Worm (Caenorhabditis elegans) whole organism, young adult: ENCODE results near the gene F26G1.3.

Experiments used
- F22D6.2 ChIP-seq: sonication (generic microtip); optimal IDR thresholded peaks from 2 replicates; lab custom pipeline; 2016; ENCODE audit warnings: mild to moderate bottlenecking, missing genetic modification characterization, missing compliant biosample characterization
- F52B5.7 ChIP-seq: sonication (generic microtip); optimal IDR thresholded peaks from 2 replicates; lab custom pipeline; 2016; ENCODE audit warnings: mild to moderate bottlenecking, missing genetic modification characterization, missing compliant biosample characterization
- ets-4 ChIP-seq: fragments of 200-800 bp; sonication (Bioruptor generic); optimal IDR thresholded peaks from 2 replicates; lab custom pipeline; 2018; ENCODE audit warnings: mild to moderate bottlenecking, missing genetic modification characterization, missing compliant biosample characterization

ce11 chrII:4741527-4742187 is 16.9 kb upstream of the F26G1.3 start, which contains the start of gene acs-11:
- TF ChIP-seq F22D6.2 (tag; lab: Kevin White, UChicago) (no peak), ets-4 (GFP tag; lab: Kevin White, UChicago) (no peak), F52B5.7 (tag; lab: Kevin White, UChicago) (no peak)
